Fruit fly (Drosophila melanogaster): ENCODE measurements around the gene Cyp308a1.

dm6 chrX:18695603-18696002, 14.1 kb upstream of the Cyp308a1 start:
- TF ChIP-seq psq (GFP tag; optimal IDR thresholded peaks at IDR 0.05) = no peak
- no peak for TF ChIP-seq CG9705 (GFP tag; optimal IDR thresholded peaks at IDR 0.05)
- no peak for TF ChIP-seq sv (GFP tag; optimal IDR thresholded peaks at IDR 0.05)
- TF ChIP-seq sage (GFP tag; optimal IDR thresholded peaks at IDR 0.05) = no peak
- no peak for TF ChIP-seq Myc (optimal IDR thresholded peaks at IDR 0.05)
- no peak for TF ChIP-seq Jra (GFP tag; optimal IDR thresholded peaks at IDR 0.05)
- TF ChIP-seq N (GFP tag; optimal IDR thresholded peaks at IDR 0.05) = no peak
- TF ChIP-seq pan (optimal IDR thresholded peaks at IDR 0.05) = no peak
- no peak for TF ChIP-seq usp (GFP tag; optimal IDR thresholded peaks at IDR 0.05)
- TF ChIP-seq OdsH (GFP tag; optimal IDR thresholded peaks at IDR 0.05) = no peak
- no peak for TF ChIP-seq Hr83 (GFP tag; optimal IDR thresholded peaks at IDR 0.05; ENCODE audit: poor library complexity, severe bottlenecking)

All from whole organism, wandering third instar larva.